Fruit fly (Drosophila melanogaster) whole organism, prepupa: Measurements from ENCODE around the gene CG43203.

ENCODE experiments used
- CG10631 ChIP-seq: fragments of 200-800 bp; sonication (Bioruptor generic); optimal IDR thresholded peaks from 2 replicates; lab custom pipeline; 2016; ENCODE audit warnings: missing biosample characterization, missing genetic modification characterization
- CG10669 ChIP-seq: fragments of 200-800 bp; sonication (Bioruptor generic); optimal IDR thresholded peaks from 3 replicates; lab custom pipeline; 2018; ENCODE audit warnings: missing biosample characterization, mild to moderate bottlenecking, missing genetic modification characterization, moderate library complexity
- CG15336 ChIP-seq: fragments of 200-800 bp; sonication (Bioruptor generic); IDR thresholded peaks from 2 replicates; pipeline ENCODE4 v1.3.6; 2022; ENCODE audit warnings: missing biosample characterization, missing genetic modification characterization
- CG8632 ChIP-seq: fragments of 200-800 bp; sonication (Bioruptor generic); optimal IDR thresholded peaks from 3 replicates; lab custom pipeline; 2016; ENCODE audit warnings: missing biosample characterization, missing genetic modification characterization
- CG9139 ChIP-seq: fragments of 200-800 bp; sonication (Bioruptor generic); optimal IDR thresholded peaks from 3 replicates; lab custom pipeline; 2017; ENCODE audit warnings: missing biosample characterization, mild to moderate bottlenecking, missing genetic modification characterization
- Gug ChIP-seq: fragments of 200-800 bp; sonication (Bioruptor generic); IDR thresholded peaks from 2 replicates; pipeline ENCODE4 v1.3.6; 2022; ENCODE audit warnings: missing biosample characterization, missing genetic modification characterization
- OdsH ChIP-seq: fragments of 200-800 bp; sonication (Bioruptor generic); optimal IDR thresholded peaks from 3 replicates; lab custom pipeline; 2016; ENCODE audit warnings: missing biosample characterization, missing genetic modification characterization
- Sox102F ChIP-seq: fragments of 200-800 bp; sonication (Bioruptor generic); optimal IDR thresholded peaks from 2 replicates; lab custom pipeline; 2016; ENCODE audit warnings: missing biosample characterization, mild to moderate bottlenecking, missing genetic modification characterization
- eg ChIP-seq: fragments of 200-800 bp; sonication (Bioruptor generic); IDR thresholded peaks from 3 replicates; pipeline ENCODE4 v1.3.6; 2022; ENCODE audit warnings: missing biosample characterization, missing genetic modification characterization
- lz ChIP-seq: fragments of 200-800 bp; sonication (Bioruptor generic); optimal IDR thresholded peaks from 3 replicates; lab custom pipeline; 2016; ENCODE audit warnings: missing biosample characterization, missing genetic modification characterization
- net ChIP-seq: fragments of 200-800 bp; sonication (Bioruptor generic); optimal IDR thresholded peaks from 3 replicates; lab custom pipeline; 2016; ENCODE audit warnings: missing biosample characterization, missing genetic modification characterization
- ss ChIP-seq, 2 experiments: fragments of 200-800 bp; sonication (Bioruptor generic); optimal IDR thresholded peaks; 2 replicates in 1 of 2; 3 replicates in 1 of 2; lab custom pipeline; 2017 to 2018; ENCODE audit warnings: mild to moderate bottlenecking in 2 of 2, missing biosample characterization in 2 of 2, missing genetic modification characterization in 2 of 2, moderate library complexity in 1 of 2
- svp ChIP-seq: fragments of 200-800 bp; sonication (Bioruptor generic); peaks from one replicate; lab custom pipeline; 2016; ENCODE audit warnings: missing biosample characterization, missing genetic modification characterization
- topi ChIP-seq: fragments of 200-800 bp; sonication (Bioruptor generic); optimal IDR thresholded peaks from 3 replicates; lab custom pipeline; 2016; ENCODE audit warnings: missing biosample characterization, missing genetic modification characterization

dm6 chr3R:19346532-19346931 is 7.3 kb upstream of the CG43203 start:
- TF ChIP-seq eg (GFP tag; lab: Robert Waterston, UW): no peak
- no peak for TF ChIP-seq ss (GFP tag; optimal IDR thresholded peaks at IDR 0.05; lab: Kevin White, UChicago)
- no peak for TF ChIP-seq CG10631 (GFP tag; lab: Kevin White, UChicago)
- TF ChIP-seq Sox102F (GFP tag; lab: Kevin White, UChicago): no peak
- no peak for TF ChIP-seq lz (GFP tag; lab: Kevin White, UChicago)
- no peak for TF ChIP-seq Gug (GFP tag; lab: Robert Waterston, UW)
- no peak for TF ChIP-seq OdsH (GFP tag; lab: Kevin White, UChicago)
- TF ChIP-seq svp: no peak
- TF ChIP-seq CG9139 (GFP tag; lab: Kevin White, UChicago): no peak
- TF ChIP-seq CG10669: no peak
- no peak for TF ChIP-seq CG8632
- TF ChIP-seq topi (GFP tag; lab: Kevin White, UChicago): no peak
- no peak for TF ChIP-seq CG15336 (GFP tag; lab: Robert Waterston, UW)
- no peak for TF ChIP-seq net
